Worm (Caenorhabditis elegans): ENCODE results near the gene F33G12.3.

ce11 chrII:4987257-4987656 lies 46.6 kb downstream of the F33G12.3 start:
- TF ChIP-seq ama-1 (optimal IDR thresholded peaks at IDR 0.05) (no peak), ceh-36 (tag; optimal IDR thresholded peaks at IDR 0.05) (no peak), sea-1 (GFP tag; conservative IDR thresholded peaks at IDR 0.05) (no peak), B0310.2 (tag; optimal IDR thresholded peaks at IDR 0.05) (no peak), ceh-13 (GFP tag; optimal IDR thresholded peaks at IDR 0.05) (no peak), pes-1 (GFP tag; IDR thresholded peaks at IDR 0.05) (no peak), tra-4 (tag; optimal IDR thresholded peaks at IDR 0.05) (no peak), tbx-11 (GFP tag; IDR thresholded peaks at IDR 0.05) (no peak), flt-1 (GFP tag; IDR thresholded peaks at IDR 0.05) (no peak), tbx-37 (GFP tag; conservative IDR thresholded peaks at IDR 0.05) (no peak), aly-1 (tag; optimal IDR thresholded peaks at IDR 0.05) (no peak), hmbx-1 (tag; optimal IDR thresholded peaks at IDR 0.05) (no peak), F13C5.2 (tag; optimal IDR thresholded peaks at IDR 0.05) (no peak)
